Fruit fly (Drosophila melanogaster) whole organism, embryonic: ENCODE measurements around the gene CkIIalpha-i3.

Experiments used
- Antp ChIP-seq: fragments of 200-800 bp; sonication (Bioruptor generic); optimal IDR thresholded peaks from 3 replicates; lab custom pipeline; 2016; ENCODE audit warnings: missing biosample characterization, missing genetic modification characterization
- Awh ChIP-seq: fragments of 200-800 bp; sonication (Bioruptor generic); IDR thresholded peaks from 2 replicates; pipeline ENCODE4, ENCODE4 v1.3.6; 2022; ENCODE audit warnings: missing biosample characterization, missing genetic modification characterization
- Bgb ChIP-seq: fragments of 200-800 bp; sonication (Bioruptor generic); IDR thresholded peaks from 2 replicates; pipeline ENCODE4 v1.3.6; 2022; ENCODE audit warnings: missing biosample characterization, missing genetic modification characterization; ENCODE audit not compliant: partially characterized antibody
- CG10267 ChIP-seq: fragments of 200-800 bp; sonication (Bioruptor generic); optimal IDR thresholded peaks from 2 replicates; lab custom pipeline; 2018; ENCODE audit warnings: missing biosample characterization, mild to moderate bottlenecking, missing genetic modification characterization, moderate library complexity
- CG10274 ChIP-seq: fragments of 200-800 bp; sonication (Bioruptor generic); optimal IDR thresholded peaks from 3 replicates; lab custom pipeline; 2017; ENCODE audit warnings: missing biosample characterization, mild to moderate bottlenecking, missing genetic modification characterization
- CG10543 ChIP-seq: fragments of 200-800 bp; sonication (Bioruptor generic); optimal IDR thresholded peaks from 3 replicates; lab custom pipeline; 2017; ENCODE audit warnings: missing biosample characterization, mild to moderate bottlenecking, missing genetic modification characterization, moderate library complexity
- CG11696 ChIP-seq: fragments of 200-800 bp; sonication (Bioruptor generic); IDR thresholded peaks from 2 replicates; pipeline ENCODE4 v1.3.6; 2022; ENCODE audit warnings: missing biosample characterization, missing genetic modification characterization
- CG12071 ChIP-seq: fragments of 200-800 bp; sonication (Bioruptor generic); optimal IDR thresholded peaks from 3 replicates; lab custom pipeline; 2018; ENCODE audit warnings: missing biosample characterization, mild to moderate bottlenecking, missing genetic modification characterization
- CG12299 ChIP-seq: fragments of 200-800 bp; sonication (Bioruptor generic); optimal IDR thresholded peaks from 2 replicates; lab custom pipeline; 2018; ENCODE audit warnings: missing biosample characterization, mild to moderate bottlenecking, missing genetic modification characterization
- CG13775 ChIP-seq: fragments of 200-800 bp; sonication (Bioruptor generic); optimal IDR thresholded peaks from 3 replicates; lab custom pipeline; 2017; ENCODE audit warnings: missing biosample characterization, mild to moderate bottlenecking, missing genetic modification characterization
- CG16779 ChIP-seq: fragments of 200-800 bp; sonication (Bioruptor generic); IDR thresholded peaks from 2 replicates; pipeline ENCODE4 v1.3.6; 2022; ENCODE audit warnings: missing biosample characterization, missing genetic modification characterization
- CG16813 ChIP-seq: fragments of 200-800 bp; sonication (Bioruptor generic); IDR thresholded peaks from 3 replicates; pipeline ENCODE4 v1.3.6; 2022; ENCODE audit warnings: missing biosample characterization, missing genetic modification characterization; ENCODE audit not compliant: partially characterized antibody
- CG16863 ChIP-seq: fragments of 200-800 bp; sonication (Bioruptor generic); optimal IDR thresholded peaks from 3 replicates; lab custom pipeline; 2016; ENCODE audit warnings: missing biosample characterization, missing genetic modification characterization
- CG1792 ChIP-seq: fragments of 200-800 bp; sonication (Bioruptor generic); optimal IDR thresholded peaks from 2 replicates; lab custom pipeline; 2016; ENCODE audit warnings: missing biosample characterization, missing genetic modification characterization
- CG2129 ChIP-seq: fragments of 200-800 bp; sonication (Bioruptor generic); IDR thresholded peaks from 2 replicates; pipeline ENCODE4 v1.3.6; 2022; ENCODE audit warnings: missing biosample characterization, missing genetic modification characterization; ENCODE audit not compliant: partially characterized antibody
- CG2202 ChIP-seq: fragments of 200-800 bp; sonication (Bioruptor generic); optimal IDR thresholded peaks from 2 replicates; lab custom pipeline; 2018; ENCODE audit warnings: missing biosample characterization, mild to moderate bottlenecking, missing genetic modification characterization
- CG5245 ChIP-seq: fragments of 200-800 bp; sonication (Bioruptor generic); optimal IDR thresholded peaks from 3 replicates; lab custom pipeline; 2016; ENCODE audit warnings: missing biosample characterization, missing genetic modification characterization
- CG7556 ChIP-seq: fragments of 200-800 bp; sonication (Bioruptor generic); optimal IDR thresholded peaks from 2 replicates; lab custom pipeline; 2017; ENCODE audit warnings: missing biosample characterization, mild to moderate bottlenecking, missing genetic modification characterization
- CG7987 ChIP-seq: fragments of 200-800 bp; sonication (Bioruptor generic); optimal IDR thresholded peaks from 2 replicates; lab custom pipeline; 2018; ENCODE audit warnings: missing biosample characterization, mild to moderate bottlenecking, missing genetic modification characterization, moderate library complexity
- Deaf1 ChIP-seq: fragments of 200-800 bp; optimal IDR thresholded peaks from 3 replicates; lab custom pipeline; 2019; ENCODE audit warnings: missing biosample characterization, mild to moderate bottlenecking, missing genetic modification characterization, moderate library complexity
- Dek ChIP-seq: fragments of 200-800 bp; sonication (Bioruptor generic); optimal IDR thresholded peaks from 3 replicates; lab custom pipeline; 2019; ENCODE audit warnings: missing biosample characterization, mild to moderate bottlenecking, missing genetic modification characterization, moderate library complexity
- Hr39 ChIP-seq: fragments of >200 bp; optimal IDR thresholded peaks from 2 replicates; lab custom pipeline; 2017
- Neu2 ChIP-seq: fragments of 200-800 bp; sonication (Bioruptor generic); optimal IDR thresholded peaks from 3 replicates; lab custom pipeline; 2016; ENCODE audit warnings: missing biosample characterization, missing genetic modification characterization, borderline replicate concordance
- Six4 ChIP-seq: fragments of 200-800 bp; sonication (Bioruptor generic); optimal IDR thresholded peaks from 2 replicates; lab custom pipeline; 2016; ENCODE audit warnings: missing biosample characterization, missing genetic modification characterization
- Stat92E ChIP-seq, 3 experiments: fragments of >200 bp in 2 of 3; fragments of 200-800 bp in 1 of 3; sonication (Bioruptor generic) in 1 of 3; optimal IDR thresholded peaks; 2 replicates each; lab custom pipeline; 2017 to 2019; ENCODE audit warnings: missing biosample characterization in 3 of 3, missing genetic modification characterization in 3 of 3, mild to moderate bottlenecking in 1 of 3, moderate library complexity in 1 of 3
- Taf1 ChIP-seq: fragments of 200-800 bp; sonication (Bioruptor generic); IDR thresholded peaks from 2 replicates; pipeline ENCODE4 v1.3.6; 2022; ENCODE audit warnings: missing biosample characterization, missing genetic modification characterization
- Xbp1 ChIP-seq: fragments of 200-800 bp; sonication (Bioruptor generic); optimal IDR thresholded peaks from 3 replicates; lab custom pipeline; 2016; ENCODE audit warnings: missing biosample characterization, mild to moderate bottlenecking, missing genetic modification characterization
- aop ChIP-seq: fragments of 200-800 bp; sonication (Bioruptor generic); IDR thresholded peaks from 2 replicates; pipeline ENCODE4 v1.3.6; 2022; ENCODE audit warnings: missing biosample characterization, missing genetic modification characterization
- ato ChIP-seq: fragments of 200-800 bp; sonication (Bioruptor generic); IDR thresholded peaks from 2 replicates; pipeline ENCODE4 v1.3.6; 2022; ENCODE audit warnings: missing biosample characterization, missing genetic modification characterization; ENCODE audit not compliant: partially characterized antibody
- bowl ChIP-seq: fragments of 200-800 bp; sonication (Bioruptor generic); IDR thresholded peaks from 2 replicates; pipeline ENCODE4 v1.3.6; 2022; ENCODE audit warnings: missing biosample characterization, missing genetic modification characterization
- br ChIP-seq: fragments of >200 bp; optimal IDR thresholded peaks from 2 replicates; lab custom pipeline; 2017
- chinmo ChIP-seq: fragments of 200-800 bp; sonication (Bioruptor generic); IDR thresholded peaks from 4 replicates; pipeline ENCODE4 v1.3.6; 2022; ENCODE audit warnings: missing biosample characterization, missing genetic modification characterization; ENCODE audit not compliant: partially characterized antibody
- dmrt99B ChIP-seq: fragments of 200-800 bp; sonication (Bioruptor generic); optimal IDR thresholded peaks from 2 replicates; lab custom pipeline; 2018; ENCODE audit warnings: missing biosample characterization, mild to moderate bottlenecking, missing genetic modification characterization, moderate library complexity
- emc ChIP-seq: fragments of 200-800 bp; sonication (Bioruptor generic); optimal IDR thresholded peaks from 2 replicates; lab custom pipeline; 2016; ENCODE audit warnings: missing biosample characterization, missing genetic modification characterization
- en ChIP-seq: fragments of 200-800 bp; sonication (Bioruptor generic); optimal IDR thresholded peaks from 2 replicates; lab custom pipeline; 2016; ENCODE audit warnings: missing biosample characterization, missing genetic modification characterization
- gcm ChIP-seq: fragments of 200-800 bp; sonication (Bioruptor generic); optimal IDR thresholded peaks from 2 replicates; lab custom pipeline; 2019; ENCODE audit warnings: missing biosample characterization, mild to moderate bottlenecking, missing genetic modification characterization, moderate library complexity
- kay ChIP-seq: fragments of 200-800 bp; sonication (Bioruptor generic); optimal IDR thresholded peaks from 2 replicates; lab custom pipeline; 2016; ENCODE audit warnings: missing biosample characterization, missing genetic modification characterization
- klu ChIP-seq: fragments of 200-800 bp; sonication (Bioruptor generic); IDR thresholded peaks from 2 replicates; pipeline ENCODE4 v1.3.6; 2022; ENCODE audit warnings: missing biosample characterization, missing genetic modification characterization
- kni ChIP-seq: fragments of 200-800 bp; sonication (Bioruptor generic); optimal IDR thresholded peaks from 3 replicates; lab custom pipeline; 2017; ENCODE audit warnings: mild to moderate bottlenecking, missing biosample characterization, missing genetic modification reagents, missing genetic modification characterization
- nau ChIP-seq: fragments of 200-800 bp; sonication (Bioruptor generic); optimal IDR thresholded peaks from 3 replicates; lab custom pipeline; 2017; ENCODE audit warnings: missing biosample characterization, mild to moderate bottlenecking, missing genetic modification characterization, missing genetic modification reagents
- p53 ChIP-seq: fragments of 200-800 bp; sonication (Bioruptor generic); optimal IDR thresholded peaks from 2 replicates; lab custom pipeline; 2016; ENCODE audit warnings: missing biosample characterization, missing genetic modification characterization
- pros ChIP-seq: fragments of 200-800 bp; sonication (Bioruptor generic); optimal IDR thresholded peaks from 3 replicates; lab custom pipeline; 2019; ENCODE audit warnings: missing biosample characterization, mild to moderate bottlenecking, missing genetic modification characterization, moderate library complexity
- salm ChIP-seq: fragments of 200-800 bp; sonication (Bioruptor generic); optimal IDR thresholded peaks from 2 replicates; lab custom pipeline; 2018; ENCODE audit warnings: missing biosample characterization, mild to moderate bottlenecking, missing genetic modification characterization
- sc ChIP-seq, 3 experiments: fragments of >200 bp in 2 of 3; fragments of 200-800 bp in 1 of 3; sonication (Bioruptor generic) in 1 of 3; optimal IDR thresholded peaks; 2 replicates in 2 of 3; 3 replicates in 1 of 3; lab custom pipeline; 2017; ENCODE audit warnings: mild to moderate bottlenecking in 1 of 3, missing biosample characterization in 1 of 3, missing genetic modification characterization in 1 of 3, missing genetic modification reagents in 1 of 3
- sens ChIP-seq: fragments of 200-800 bp; sonication (Bioruptor generic); peaks from one replicate; lab custom pipeline; 2016; ENCODE audit warnings: missing biosample characterization, missing genetic modification characterization
- slbo ChIP-seq: fragments of 200-800 bp; sonication (Bioruptor generic); IDR thresholded peaks from 2 replicates; pipeline ENCODE4 v1.3.6; 2022; ENCODE audit warnings: missing biosample characterization, missing genetic modification characterization
- tna ChIP-seq: fragments of 200-800 bp; sonication (Bioruptor generic); IDR thresholded peaks from 2 replicates; pipeline ENCODE4 v1.3.6; 2022; ENCODE audit warnings: missing biosample characterization, missing genetic modification characterization; ENCODE audit not compliant: partially characterized antibody
- wdn ChIP-seq: fragments of 200-800 bp; sonication (Bioruptor generic); IDR thresholded peaks from 2 replicates; pipeline ENCODE4 v1.3.6; 2022; ENCODE audit warnings: missing biosample characterization, missing genetic modification characterization
- wor ChIP-seq: fragments of 200-800 bp; sonication (Bioruptor generic); IDR thresholded peaks from 2 replicates; pipeline ENCODE4 v1.3.6; 2022; ENCODE audit warnings: missing biosample characterization, missing genetic modification characterization

CkIIalpha-i3 gene

DNA sequence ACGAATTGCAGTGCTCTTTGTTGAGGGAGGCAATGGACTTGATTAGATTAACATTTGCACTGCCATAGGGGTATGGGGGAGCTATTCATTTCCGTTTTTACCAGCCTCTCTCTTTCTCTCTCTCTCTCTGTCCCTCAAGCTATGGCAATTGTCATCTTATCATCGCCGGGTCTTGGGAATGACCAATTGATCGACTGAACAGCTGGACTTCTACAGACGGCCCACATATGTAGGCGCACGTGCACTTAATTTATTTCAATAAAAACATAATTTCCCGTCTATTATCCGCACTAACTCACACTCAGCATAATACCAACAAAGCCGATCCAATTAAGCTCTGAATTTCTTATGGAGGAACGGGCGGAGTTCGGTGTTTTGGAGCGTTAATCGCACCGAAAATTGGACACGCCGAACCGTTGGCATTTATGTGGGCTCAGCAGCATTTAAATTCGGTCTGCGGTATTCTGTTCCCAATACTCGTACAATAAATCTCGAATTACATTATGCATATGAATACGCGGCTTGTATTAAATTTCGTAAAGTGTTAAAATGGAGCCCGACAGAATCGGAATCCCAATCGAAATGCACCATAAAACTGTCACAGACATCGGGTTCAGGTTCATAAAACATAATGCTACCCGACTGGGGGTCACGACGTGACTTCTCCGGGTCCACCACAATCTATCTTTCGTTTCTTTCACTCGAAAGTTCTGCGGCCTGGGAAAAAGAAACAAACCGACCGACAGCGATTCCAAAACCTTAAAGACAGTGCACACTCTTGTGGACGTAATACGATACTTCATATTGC is 13.5 kb upstream of the CkIIalpha-i3 start (continued):
- TF ChIP-seq slbo (no peak), CG12299 (no peak), salm (tag; lab: Kevin White, UChicago) (no peak), CG13775 (GFP tag; lab: Kevin White, UChicago) (no peak), CG10267 (no peak), CG16863 (GFP tag; lab: Kevin White, UChicago) (no peak), wor (GFP tag; lab: Robert Waterston, UW) (no peak), ato (GFP tag; lab: Robert Waterston, UW) (no peak), Dek (tag; lab: Kevin White, UChicago) (no peak), Bgb (GFP tag; lab: Robert Waterston, UW) (no peak), Stat92E (GFP tag; optimal IDR thresholded peaks at IDR 0.05; lab: Kevin White, UChicago) (no peak), gcm (peak; percentile 91), CG5245 (no peak), kni (GFP tag; lab: Kevin White, UChicago) (no peak)

dm6 chr3L:722386-722785 is 12.0 kb upstream of the CkIIalpha-i3 start:
- TF ChIP-seq sc (optimal IDR thresholded peaks at IDR 0.05; lab: Kevin White, UChicago), result no peak
- TF ChIP-seq sc (GFP tag; optimal IDR thresholded peaks at IDR 0.05; lab: Kevin White, UChicago), result no peak
- no peak for TF ChIP-seq Xbp1 (GFP tag; lab: Kevin White, UChicago)
- no peak for TF ChIP-seq aop
- TF ChIP-seq CG7987 (GFP tag; lab: Kevin White, UChicago), result no peak
- TF ChIP-seq Hr39 (lab: Kevin White, UChicago), result no peak
- TF ChIP-seq dmrt99B (tag; lab: Kevin White, UChicago), result peak; percentile 43
- TF ChIP-seq Awh (GFP tag; lab: Robert Waterston, UW), result peak; percentile 33; the same call in 1 of the 2 replicates
- TF ChIP-seq p53 (GFP tag; lab: Kevin White, UChicago), result no peak
- no peak for TF ChIP-seq CG10274 (GFP tag; lab: Kevin White, UChicago)
- peak; percentile 41 for TF ChIP-seq sens (GFP tag; lab: Kevin White, UChicago)
- no peak for TF ChIP-seq CG7556 (GFP tag; lab: Kevin White, UChicago)
- no peak for TF ChIP-seq CG16779
- no peak for TF ChIP-seq CG10543
- TF ChIP-seq Neu2 (GFP tag; lab: Kevin White, UChicago), result no peak
- TF ChIP-seq kay (GFP tag; lab: Kevin White, UChicago), result no peak
- no peak for TF ChIP-seq en (GFP tag; lab: Kevin White, UChicago)
- TF ChIP-seq wdn (GFP tag; lab: Robert Waterston, UW), result no peak
- no peak; the same call in 1 of the 2 replicates for TF ChIP-seq Taf1 (GFP tag; lab: Robert Waterston, UW)
- no peak for TF ChIP-seq emc (GFP tag; lab: Kevin White, UChicago)
- TF ChIP-seq Antp, result no peak
- TF ChIP-seq CG1792 (GFP tag; lab: Kevin White, UChicago), result no peak
- TF ChIP-seq klu (GFP tag; lab: Robert Waterston, UW), result no peak
- TF ChIP-seq CG12071 (GFP tag; lab: Kevin White, UChicago), result peak; percentile 5
- TF ChIP-seq Deaf1, result no peak
- no peak for TF ChIP-seq CG2202
- no peak for TF ChIP-seq bowl (GFP tag; lab: Robert Waterston, UW)
- TF ChIP-seq CG16813 (GFP tag; lab: Robert Waterston, UW), result peak; percentile 57; the same call in 2 of the 3 replicates
- TF ChIP-seq br (lab: Kevin White, UChicago), result no peak
- no peak for TF ChIP-seq CG2129 (GFP tag; lab: Robert Waterston, UW)
- no peak for TF ChIP-seq chinmo (GFP tag; lab: Robert Waterston, UW)
- no peak for TF ChIP-seq CG11696 (GFP tag; lab: Robert Waterston, UW)
- no peak for TF ChIP-seq Six4
- TF ChIP-seq nau (GFP tag; lab: Kevin White, UChicago), result no peak
- TF ChIP-seq pros (GFP tag; lab: Kevin White, UChicago), result no peak
- no peak for TF ChIP-seq tna
